Worm (Caenorhabditis elegans): ENCODE measurements around the gene T25D10.1.

Gene T25D10.1

ce11 chrII:6370110-6370509 lies 33.1 kb upstream of the T25D10.1 start (continued):
- TF ChIP-seq ets-4 (tag; optimal IDR thresholded peaks at IDR 0.05) (peak; percentile 52), unc-42 (tag; optimal IDR thresholded peaks at IDR 0.05) (peak; percentile 96), ceh-6 (GFP tag; optimal IDR thresholded peaks at IDR 0.05) (no peak), C08G9.2 (tag; optimal IDR thresholded peaks at IDR 0.05) (no peak), zip-5 (tag; optimal IDR thresholded peaks at IDR 0.05) (no peak), hlh-30 (tag; optimal IDR thresholded peaks at IDR 0.05; ENCODE audit: insufficient read depth) (peak; percentile 98), ceh-30 (tag; optimal IDR thresholded peaks at IDR 0.05) (no peak), nhr-11 (tag; optimal IDR thresholded peaks at IDR 0.05) (no peak), fkh-6 (tag; optimal IDR thresholded peaks at IDR 0.05) (no peak), fkh-10 (GFP tag; optimal IDR thresholded peaks at IDR 0.05) (no peak), odd-2 (tag; optimal IDR thresholded peaks at IDR 0.05) (no peak), ceh-24 (tag; optimal IDR thresholded peaks at IDR 0.05) (no peak), K09A11.1 (tag; optimal IDR thresholded peaks at IDR 0.05; ENCODE audit: insufficient read depth) (no peak), rnt-1 (tag; optimal IDR thresholded peaks at IDR 0.05) (peak; percentile 26), ceh-9 (tag; optimal IDR thresholded peaks at IDR 0.05) (no peak), lin-11 (tag; optimal IDR thresholded peaks at IDR 0.05) (no peak), ref-2 (tag; optimal IDR thresholded peaks at IDR 0.05) (peak; percentile 40), ceh-2 (tag; optimal IDR thresholded peaks at IDR 0.05) (no peak), ceh-19 (GFP tag; optimal IDR thresholded peaks at IDR 0.05) (no peak), C38D4.7 (GFP tag; optimal IDR thresholded peaks at IDR 0.05) (no peak), sox-4 (tag; optimal IDR thresholded peaks at IDR 0.05) (no peak), unc-86 (tag; optimal IDR thresholded peaks at IDR 0.05) (no peak), elt-2 (tag; optimal IDR thresholded peaks at IDR 0.05) (no peak), eyg-1 (tag; optimal IDR thresholded peaks at IDR 0.05) (peak; percentile 0), pha-4 (tag; optimal IDR thresholded peaks at IDR 0.05) (no peak), syd-9 (tag; optimal IDR thresholded peaks at IDR 0.05) (no peak), unc-55 (GFP tag; optimal IDR thresholded peaks at IDR 0.05) (peak; percentile 86), ttx-3 (tag; optimal IDR thresholded peaks at IDR 0.05) (no peak), pax-1 (tag; optimal IDR thresholded peaks at IDR 0.05) (peak; percentile 79), dmd-4 (tag; optimal IDR thresholded peaks at IDR 0.05; ENCODE audit: borderline replicate concordance) (no peak), Y22D7AL.16 (tag; optimal IDR thresholded peaks at IDR 0.05) (no peak)

- TF ChIP-seq dve-1 (tag; optimal IDR thresholded peaks at IDR 0.05): no peak
- TF ChIP-seq pax-1 (tag; optimal IDR thresholded peaks at IDR 0.05): no peak
- no peak for TF ChIP-seq F13H6.1 (tag; optimal IDR thresholded peaks at IDR 0.05)
- no peak for TF ChIP-seq ceh-24 (tag; optimal IDR thresholded peaks at IDR 0.05)
- no peak for TF ChIP-seq Y22D7AL.16 (tag; optimal IDR thresholded peaks at IDR 0.05)
- TF ChIP-seq gmeb-2 (tag; optimal IDR thresholded peaks at IDR 0.05): no peak
- no peak for TF ChIP-seq ceh-2 (tag; optimal IDR thresholded peaks at IDR 0.05)
- no peak for TF ChIP-seq pag-3 (tag; optimal IDR thresholded peaks at IDR 0.05; ENCODE audit: borderline replicate concordance)
- TF ChIP-seq fax-1 (tag; optimal IDR thresholded peaks at IDR 0.05): no peak
- TF ChIP-seq mec-3 (tag; optimal IDR thresholded peaks at IDR 0.05; ENCODE audit: borderline replicate concordance): no peak
Measured at ce11 chrII:6371003-6371402, 32.2 kb upstream of the T25D10.1 start, which contains the start of gene lin-23. lin-23 (plus strand) TSS chrII:6371303.

ce11 chrII:6373361-6373760 lies 29.8 kb upstream of the T25D10.1 start:
- TF ChIP-seq sox-4 (tag; optimal IDR thresholded peaks at IDR 0.05): no peak
- TF ChIP-seq ceh-48 (tag; optimal IDR thresholded peaks at IDR 0.05): no peak
- no peak for TF ChIP-seq pha-4 (tag; optimal IDR thresholded peaks at IDR 0.05)
- TF ChIP-seq K02D7.2 (tag; optimal IDR thresholded peaks at IDR 0.05): no peak
- TF ChIP-seq che-1 (tag; optimal IDR thresholded peaks at IDR 0.05): no peak
- no peak for TF ChIP-seq fax-1 (tag; optimal IDR thresholded peaks at IDR 0.05)
- TF ChIP-seq fkh-10 (GFP tag; optimal IDR thresholded peaks at IDR 0.05): no peak
- TF ChIP-seq ceh-2 (tag; optimal IDR thresholded peaks at IDR 0.05): no peak
- no peak for TF ChIP-seq nfya-1 (tag; optimal IDR thresholded peaks at IDR 0.05)
- TF ChIP-seq ztf-16 (tag; optimal IDR thresholded peaks at IDR 0.05): no peak
- TF ChIP-seq eyg-1 (tag; optimal IDR thresholded peaks at IDR 0.05): no peak
- no peak for TF ChIP-seq elt-4 (tag; optimal IDR thresholded peaks at IDR 0.05)
- no peak for TF ChIP-seq ceh-14 (tag; optimal IDR thresholded peaks at IDR 0.05)
- no peak for TF ChIP-seq hlh-13 (GFP tag; optimal IDR thresholded peaks at IDR 0.05)
- TF ChIP-seq pat-9 (tag; optimal IDR thresholded peaks at IDR 0.05): no peak
- no peak for TF ChIP-seq ttx-3 (tag; optimal IDR thresholded peaks at IDR 0.05)
- TF ChIP-seq pha-2 (tag; optimal IDR thresholded peaks at IDR 0.05): no peak
